Fruit fly (Drosophila melanogaster) whole organism, embryonic: Measurements from ENCODE around the gene CG14154.

ENCODE experiments used
- Antp ChIP-seq: fragments of 200-800 bp; sonication (Bioruptor generic); optimal IDR thresholded peaks from 3 replicates; lab custom pipeline; 2016; ENCODE audit warnings: missing biosample characterization, missing genetic modification characterization
- B-H1 ChIP-seq: fragments of 200-800 bp; sonication (Bioruptor generic); IDR thresholded peaks from 3 replicates; pipeline ENCODE4 v1.3.6; 2022; ENCODE audit warnings: missing biosample characterization, missing genetic modification characterization
- Blimp-1 ChIP-seq: fragments of 200-800 bp; sonication (Bioruptor generic); optimal IDR thresholded peaks from 3 replicates; lab custom pipeline; 2018; ENCODE audit warnings: missing biosample characterization, missing genetic modification characterization, mild to moderate bottlenecking, moderate library complexity, missing genetic modification reagents
- CG11247 ChIP-seq: fragments of 200-800 bp; sonication (Bioruptor generic); IDR thresholded peaks from 2 replicates; pipeline ENCODE4 v1.3.6; 2022; ENCODE audit warnings: missing biosample characterization, missing genetic modification characterization
- CG11696 ChIP-seq: fragments of 200-800 bp; sonication (Bioruptor generic); IDR thresholded peaks from 2 replicates; pipeline ENCODE4 v1.3.6; 2022; ENCODE audit warnings: missing biosample characterization, missing genetic modification characterization
- CG12155 ChIP-seq: fragments of 200-800 bp; sonication (Bioruptor generic); optimal IDR thresholded peaks from 3 replicates; lab custom pipeline; 2016; ENCODE audit warnings: missing biosample characterization, missing genetic modification characterization
- CG12391 ChIP-seq: fragments of 200-800 bp; sonication (Bioruptor generic); optimal IDR thresholded peaks from 3 replicates; lab custom pipeline; 2018; ENCODE audit warnings: missing biosample characterization, mild to moderate bottlenecking, missing genetic modification characterization, moderate library complexity
- CG14860 ChIP-seq: fragments of 200-800 bp; sonication (Bioruptor generic); IDR thresholded peaks from 3 replicates; pipeline ENCODE4 v1.3.6; 2022; ENCODE audit warnings: missing biosample characterization, missing genetic modification characterization; ENCODE audit not compliant: partially characterized antibody
- CG16779 ChIP-seq: fragments of 200-800 bp; sonication (Bioruptor generic); IDR thresholded peaks from 2 replicates; pipeline ENCODE4 v1.3.6; 2022; ENCODE audit warnings: missing biosample characterization, missing genetic modification characterization
- CG17361 ChIP-seq: fragments of 200-800 bp; sonication (Bioruptor generic); IDR thresholded peaks from 3 replicates; pipeline ENCODE4 v1.3.6; 2022; ENCODE audit warnings: missing biosample characterization, missing genetic modification characterization
- CG18011 ChIP-seq: fragments of 200-800 bp; sonication (Bioruptor generic); optimal IDR thresholded peaks from 2 replicates; lab custom pipeline; 2017; ENCODE audit warnings: missing biosample characterization, missing genetic modification characterization, mild to moderate bottlenecking, moderate library complexity, missing genotype
- CG1832 ChIP-seq: fragments of 200-800 bp; sonication (Bioruptor generic); optimal IDR thresholded peaks from 2 replicates; lab custom pipeline; 2017; ENCODE audit warnings: missing biosample characterization, mild to moderate bottlenecking, missing genetic modification characterization, inconsistent platforms
- CG18619 ChIP-seq: fragments of 200-800 bp; sonication (Bioruptor generic); optimal IDR thresholded peaks from 3 replicates; lab custom pipeline; 2017; ENCODE audit warnings: missing biosample characterization, mild to moderate bottlenecking, missing genetic modification characterization
- CG31365 ChIP-seq: fragments of 200-800 bp; sonication (Bioruptor generic); optimal IDR thresholded peaks from 2 replicates; lab custom pipeline; 2018; ENCODE audit warnings: missing biosample characterization, mild to moderate bottlenecking, missing genetic modification characterization
- CG32532 ChIP-seq: fragments of 200-800 bp; sonication (Bioruptor generic); IDR thresholded peaks from 2 replicates; pipeline ENCODE4 v1.3.6; 2022; ENCODE audit warnings: missing biosample characterization, missing genetic modification characterization
- CG3995 ChIP-seq: fragments of 200-800 bp; sonication (Bioruptor generic); optimal IDR thresholded peaks from 3 replicates; lab custom pipeline; 2016; ENCODE audit warnings: missing biosample characterization, missing genetic modification characterization
- CG4360 ChIP-seq: fragments of 200-800 bp; sonication (Bioruptor generic); IDR thresholded peaks from 2 replicates; pipeline ENCODE4 v1.3.6; 2022; ENCODE audit warnings: missing biosample characterization, missing genetic modification characterization
- CG4617 ChIP-seq: fragments of 200-800 bp; sonication (Bioruptor generic); optimal IDR thresholded peaks from 3 replicates; lab custom pipeline; 2016; ENCODE audit warnings: missing biosample characterization, missing genetic modification characterization, borderline replicate concordance
- CG6254 ChIP-seq: fragments of 200-800 bp; sonication (Bioruptor generic); optimal IDR thresholded peaks from 3 replicates; lab custom pipeline; 2017; ENCODE audit warnings: mild to moderate bottlenecking, missing biosample characterization, missing genetic modification reagents, missing genetic modification characterization
- CG7357 ChIP-seq: fragments of 200-800 bp; sonication (Bioruptor generic); IDR thresholded peaks from 3 replicates; pipeline ENCODE4 v1.3.6; 2022; ENCODE audit warnings: missing biosample characterization, missing genetic modification characterization
- Dbx ChIP-seq: fragments of 200-800 bp; sonication (Bioruptor generic); IDR thresholded peaks from 3 replicates; pipeline ENCODE4 v1.3.6; 2022; ENCODE audit warnings: missing biosample characterization, missing genetic modification characterization
- Doc3 ChIP-seq: fragments of 200-800 bp; sonication (Bioruptor generic); IDR thresholded peaks from 3 replicates; pipeline ENCODE4 v1.3.6; 2022; ENCODE audit warnings: missing biosample characterization, missing genetic modification characterization; ENCODE audit not compliant: partially characterized antibody
- Dref ChIP-seq: fragments of 200-800 bp; sonication (Bioruptor generic); IDR thresholded peaks from 2 replicates; pipeline ENCODE4 v1.3.6; 2022; ENCODE audit warnings: missing biosample characterization, missing genetic modification characterization
- H2.0 ChIP-seq: fragments of 200-800 bp; sonication (Bioruptor generic); IDR thresholded peaks from 2 replicates; pipeline ENCODE4 v1.3.6; 2022; ENCODE audit warnings: missing biosample characterization, missing genetic modification characterization
- HLHmδ ChIP-seq: fragments of 200-800 bp; sonication (Bioruptor generic); optimal IDR thresholded peaks from 2 replicates; lab custom pipeline; 2018; ENCODE audit warnings: missing biosample characterization, mild to moderate bottlenecking, missing genetic modification characterization, moderate library complexity
- Lim3 ChIP-seq: fragments of 200-800 bp; sonication (Bioruptor generic); IDR thresholded peaks from 2 replicates; pipeline ENCODE4 v1.3.6; 2022; ENCODE audit warnings: missing biosample characterization, missing genetic modification characterization
- Med ChIP-seq: fragments of 200-800 bp; sonication (Bioruptor generic); peaks from one replicate; lab custom pipeline; 2016; ENCODE audit warnings: missing biosample characterization, missing genetic modification characterization, mild to moderate bottlenecking, inconsistent platforms, moderate library complexity
- Ssrp ChIP-seq: fragments of 200-800 bp; sonication (Bioruptor generic); optimal IDR thresholded peaks from 2 replicates; lab custom pipeline; 2018; ENCODE audit warnings: missing biosample characterization, mild to moderate bottlenecking, missing genetic modification characterization, moderate library complexity
- Xbp1 ChIP-seq: fragments of 200-800 bp; sonication (Bioruptor generic); optimal IDR thresholded peaks from 3 replicates; lab custom pipeline; 2016; ENCODE audit warnings: missing biosample characterization, mild to moderate bottlenecking, missing genetic modification characterization
- Xrp1 ChIP-seq: fragments of 200-800 bp; sonication (Bioruptor generic); IDR thresholded peaks from 2 replicates; pipeline ENCODE4 v1.3.6; 2022; ENCODE audit warnings: missing biosample characterization, missing genetic modification characterization
- abd-A ChIP-seq: fragments of 200-800 bp; sonication (Bioruptor generic); optimal IDR thresholded peaks from 3 replicates; lab custom pipeline; 2019; ENCODE audit warnings: missing biosample characterization, mild to moderate bottlenecking, missing genetic modification characterization, moderate library complexity
- bowl ChIP-seq: fragments of 200-800 bp; sonication (Bioruptor generic); IDR thresholded peaks from 2 replicates; pipeline ENCODE4 v1.3.6; 2022; ENCODE audit warnings: missing biosample characterization, missing genetic modification characterization
- bsh ChIP-seq, 2 experiments: fragments of 200-800 bp; sonication (Bioruptor generic); optimal IDR thresholded peaks; 2 replicates each; lab custom pipeline; 2017 to 2018; ENCODE audit warnings: mild to moderate bottlenecking in 2 of 2, missing biosample characterization in 2 of 2, missing genetic modification characterization in 2 of 2, moderate library complexity in 1 of 2
- btn ChIP-seq: fragments of 200-800 bp; sonication (Bioruptor generic); optimal IDR thresholded peaks from 2 replicates; lab custom pipeline; 2016; ENCODE audit warnings: missing biosample characterization, missing genetic modification characterization
- cg ChIP-seq: fragments of 200-800 bp; sonication (Bioruptor generic); optimal IDR thresholded peaks from 3 replicates; lab custom pipeline; 2019; ENCODE audit warnings: missing biosample characterization, mild to moderate bottlenecking, missing genetic modification characterization, moderate library complexity
- ci ChIP-seq: fragments of 200-800 bp; sonication (Bioruptor generic); IDR thresholded peaks from 3 replicates; pipeline ENCODE4 v1.3.6; 2022; ENCODE audit warnings: missing biosample characterization, missing genetic modification characterization
- croc ChIP-seq: fragments of 200-800 bp; sonication (Bioruptor generic); conservative IDR thresholded peaks from 3 replicates; pipeline ENCODE4 v1.3.6; 2022; ENCODE audit warnings: missing biosample characterization, missing genetic modification characterization
- grn ChIP-seq: fragments of 200-800 bp; sonication (Bioruptor generic); optimal IDR thresholded peaks from 3 replicates; lab custom pipeline; 2017; ENCODE audit warnings: missing biosample characterization, missing genetic modification characterization
- hth ChIP-seq: fragments of >200 bp; optimal IDR thresholded peaks from 2 replicates; lab custom pipeline; 2017; ENCODE audit warnings: inconsistent platforms
- lab ChIP-seq: fragments of 200-800 bp; sonication (Bioruptor generic); optimal IDR thresholded peaks from 3 replicates; lab custom pipeline; 2017; ENCODE audit warnings: missing biosample characterization, missing genetic modification characterization, mild to moderate bottlenecking, moderate library complexity, missing genetic modification reagents
- lola ChIP-seq, 3 experiments: fragments of >200 bp in 2 of 3; fragments of 200-800 bp in 1 of 3; sonication (Bioruptor generic) in 1 of 3; optimal IDR thresholded peaks; 2 replicates each; lab custom pipeline; 2017 to 2019; ENCODE audit warnings: missing biosample characterization in 3 of 3, missing genetic modification characterization in 3 of 3, mild to moderate bottlenecking in 1 of 3, moderate library complexity in 1 of 3
- nau ChIP-seq: fragments of 200-800 bp; sonication (Bioruptor generic); optimal IDR thresholded peaks from 3 replicates; lab custom pipeline; 2017; ENCODE audit warnings: missing biosample characterization, mild to moderate bottlenecking, missing genetic modification characterization, missing genetic modification reagents
- nerfin-2 ChIP-seq: fragments of 200-800 bp; sonication (Bioruptor generic); IDR thresholded peaks from 2 replicates; pipeline ENCODE4 v1.3.6; 2022; ENCODE audit warnings: missing biosample characterization, missing genetic modification characterization; ENCODE audit not compliant: partially characterized antibody
- onecut ChIP-seq: fragments of 200-800 bp; sonication (Bioruptor generic); IDR thresholded peaks from 2 replicates; pipeline ENCODE4 v1.3.6; 2022; ENCODE audit warnings: missing biosample characterization, missing genetic modification characterization
- pum ChIP-seq: fragments of 200-800 bp; sonication (Bioruptor generic); optimal IDR thresholded peaks from 2 replicates; lab custom pipeline; 2016; ENCODE audit warnings: missing biosample characterization, missing genetic modification characterization
- ranshi ChIP-seq: fragments of 200-800 bp; sonication (Bioruptor generic); IDR thresholded peaks from 2 replicates; pipeline ENCODE4 v1.3.6; 2022; ENCODE audit warnings: missing biosample characterization, missing genetic modification characterization
- sens ChIP-seq: fragments of 200-800 bp; sonication (Bioruptor generic); peaks from one replicate; lab custom pipeline; 2016; ENCODE audit warnings: missing biosample characterization, missing genetic modification characterization
- sqz ChIP-seq: fragments of 200-800 bp; sonication (Bioruptor generic); optimal IDR thresholded peaks from 3 replicates; lab custom pipeline; 2018; ENCODE audit warnings: missing biosample characterization, mild to moderate bottlenecking, missing genetic modification characterization
- tap ChIP-seq: fragments of 200-800 bp; optimal IDR thresholded peaks from 3 replicates; lab custom pipeline; 2019; ENCODE audit warnings: missing biosample characterization, mild to moderate bottlenecking, missing genetic modification characterization, moderate library complexity

The CG14154 gene

dm6 chr3L:10669592-10670400, 28.1 kb downstream of the CG14154 start (continued):
- no peak for TF ChIP-seq Xbp1 (GFP tag; lab: Kevin White, UChicago)
- TF ChIP-seq CG18011 = no peak
- no peak for TF ChIP-seq HLHmδ (GFP tag; lab: Kevin White, UChicago)
- TF ChIP-seq onecut (GFP tag; lab: Robert Waterston, UW) = no peak; the same call in 1 of the 2 replicates
- TF ChIP-seq ranshi (GFP tag; lab: Robert Waterston, UW) = no peak
- TF ChIP-seq CG1832 (GFP tag; lab: Kevin White, UChicago) = no peak
- no peak for TF ChIP-seq CG32532 (GFP tag; lab: Robert Waterston, UW)
- no peak for TF ChIP-seq CG16779 (GFP tag; lab: Robert Waterston, UW)
- TF ChIP-seq sens (GFP tag; lab: Kevin White, UChicago) = peak; percentile 44
- TF ChIP-seq hth (lab: Kevin White, UChicago) = no peak
- TF ChIP-seq ci (GFP tag; lab: Robert Waterston, UW) = peak; percentile 48; the same call in 1 of the 3 replicates
- no peak for TF ChIP-seq CG6254 (GFP tag; lab: Kevin White, UChicago)
- TF ChIP-seq CG11696 (GFP tag; lab: Robert Waterston, UW) = no peak
- TF ChIP-seq CG7357 (GFP tag; lab: Robert Waterston, UW) = no peak
- TF ChIP-seq pum (GFP tag; lab: Kevin White, UChicago) = no peak
- TF ChIP-seq tap = no peak
- no peak for TF ChIP-seq Doc3 (GFP tag; lab: Robert Waterston, UW)
- TF ChIP-seq lab (GFP tag; lab: Kevin White, UChicago) = no peak
- 0 out of 2 replicates have a peak, but pooled peaks have one; percentile 10 for TF ChIP-seq nerfin-2 (GFP tag; lab: Robert Waterston, UW)
- no peak for TF ChIP-seq CG12391 (tag; lab: Kevin White, UChicago)
- TF ChIP-seq nau (GFP tag; lab: Kevin White, UChicago) = no peak
- TF ChIP-seq B-H1 (GFP tag; lab: Robert Waterston, UW) = no peak
- no peak for TF ChIP-seq CG4617 (GFP tag; lab: Kevin White, UChicago)
- TF ChIP-seq CG14860 (GFP tag; lab: Robert Waterston, UW) = no peak
- no peak for TF ChIP-seq Antp (GFP tag; lab: Kevin White, UChicago)
- peak; percentile 69 for TF ChIP-seq Med (GFP tag; lab: Kevin White, UChicago)
- no peak for TF ChIP-seq bsh (GFP tag; optimal IDR thresholded peaks at IDR 0.05; lab: Kevin White, UChicago)
- no peak for TF ChIP-seq CG17361 (GFP tag; lab: Robert Waterston, UW)
- peak; percentile 6 for TF ChIP-seq sqz
- TF ChIP-seq Ssrp (tag; lab: Kevin White, UChicago) = no peak
- TF ChIP-seq Lim3 (GFP tag; lab: Robert Waterston, UW) = no peak
- 0 out of 2 replicates have a peak, but pooled peaks have one; percentile 13 for TF ChIP-seq bowl (GFP tag; lab: Robert Waterston, UW)
- TF ChIP-seq H2.0 (GFP tag; lab: Robert Waterston, UW) = no peak
- TF ChIP-seq cg (GFP tag; lab: Kevin White, UChicago) = peak; percentile 18
- TF ChIP-seq lola (GFP tag; optimal IDR thresholded peaks at IDR 0.05; lab: Kevin White, UChicago) = no peak
- no peak for TF ChIP-seq CG3995 (GFP tag; lab: Kevin White, UChicago)
- no peak for TF ChIP-seq croc (GFP tag; lab: Robert Waterston, UW)
- TF ChIP-seq Dref (GFP tag; lab: Robert Waterston, UW) = no peak
- TF ChIP-seq CG18619 (GFP tag; lab: Kevin White, UChicago) = no peak
- TF ChIP-seq grn (GFP tag; lab: Kevin White, UChicago) = no peak
- TF ChIP-seq CG12155 (GFP tag; lab: Kevin White, UChicago) = no peak
- peak; percentile 74 for TF ChIP-seq CG4360 (GFP tag; lab: Robert Waterston, UW)
- TF ChIP-seq CG11247 (GFP tag; lab: Robert Waterston, UW) = no peak
- TF ChIP-seq CG31365 (tag; lab: Kevin White, UChicago) = no peak
- TF ChIP-seq Blimp-1 (GFP tag; lab: Kevin White, UChicago) = no peak
- TF ChIP-seq Dbx = 0 out of 3 replicates have a peak, but pooled peaks have one; percentile 21
- TF ChIP-seq abd-A = peak; percentile 2
- no peak for TF ChIP-seq Xrp1 (GFP tag; lab: Robert Waterston, UW)
- no peak for TF ChIP-seq btn (GFP tag; lab: Kevin White, UChicago)
